Worm (Caenorhabditis elegans): ENCODE results near the gene R09D1.12.

- TF ChIP-seq him-1 (tag; optimal IDR thresholded peaks at IDR 0.05) (no peak), dao-5 (tag; optimal IDR thresholded peaks at IDR 0.05) (no peak)
Observed at ce11 chrII:9470027-9470426, 18.0 kb upstream of the R09D1.12 start, which contains the start of gene T19H5.6.
